Worm (Caenorhabditis elegans): Measurements from ENCODE around the gene spe-49.

The spe-49 gene

ce11 chrV:6281175-6281574 lies at the start of gene spe-49, which contains the start of gene K12B6.4:
spe-49 (plus strand) TSS chrV:6281359.
K12B6.4 (minus strand) TSS chrV:6281275.
- no peak for TF ChIP-seq flt-1 (GFP tag; IDR thresholded peaks at IDR 0.05)
- TF ChIP-seq ztf-23 (GFP tag; IDR thresholded peaks at IDR 0.05): no peak
- TF ChIP-seq med-1 (GFP tag; optimal IDR thresholded peaks at IDR 0.05; ENCODE audit: insufficient read depth): no peak
- TF ChIP-seq T22C8.4 (GFP tag; IDR thresholded peaks at IDR 0.05): no peak
- no peak for TF ChIP-seq tab-1 (GFP tag; IDR thresholded peaks at IDR 0.05)
- TF ChIP-seq cog-1 (tag; optimal IDR thresholded peaks at IDR 0.05): no peak
- no peak for TF ChIP-seq klf-2 (GFP tag; conservative IDR thresholded peaks at IDR 0.05)
- TF ChIP-seq ztf-29 (GFP tag; IDR thresholded peaks at IDR 0.05): no peak
- TF ChIP-seq ref-1 (GFP tag; conservative IDR thresholded peaks at IDR 0.05): no peak

- no peak for TF ChIP-seq T22C8.4 (GFP tag; IDR thresholded peaks at IDR 0.05)
- TF ChIP-seq ztf-29 (GFP tag; IDR thresholded peaks at IDR 0.05): no peak
- no peak for TF ChIP-seq ztf-23 (GFP tag; IDR thresholded peaks at IDR 0.05)
- no peak for TF ChIP-seq flt-1 (GFP tag; IDR thresholded peaks at IDR 0.05)
- TF ChIP-seq tab-1 (GFP tag; IDR thresholded peaks at IDR 0.05): no peak
- no peak for TF ChIP-seq med-1 (GFP tag; optimal IDR thresholded peaks at IDR 0.05; ENCODE audit: insufficient read depth)
- TF ChIP-seq cog-1 (tag; optimal IDR thresholded peaks at IDR 0.05): no peak
- no peak for TF ChIP-seq ref-1 (GFP tag; conservative IDR thresholded peaks at IDR 0.05)
- TF ChIP-seq klf-2 (GFP tag; conservative IDR thresholded peaks at IDR 0.05): no peak
These were observed 49.2 kb upstream of the spe-49 start for ce11 chrV:6231902-6232340.

ce11 chrV:6232886-6233285 lies 48.3 kb upstream of the spe-49 start:
- TF ChIP-seq cog-1 (tag; optimal IDR thresholded peaks at IDR 0.05) (no peak), klf-2 (GFP tag; conservative IDR thresholded peaks at IDR 0.05) (no peak), tab-1 (GFP tag; IDR thresholded peaks at IDR 0.05) (no peak), ref-1 (GFP tag; conservative IDR thresholded peaks at IDR 0.05) (no peak), T22C8.4 (GFP tag; IDR thresholded peaks at IDR 0.05) (no peak), ztf-29 (GFP tag; IDR thresholded peaks at IDR 0.05) (no peak), ztf-23 (GFP tag; IDR thresholded peaks at IDR 0.05) (no peak), flt-1 (GFP tag; IDR thresholded peaks at IDR 0.05) (no peak), med-1 (GFP tag; optimal IDR thresholded peaks at IDR 0.05; ENCODE audit: insufficient read depth) (no peak)

- TF ChIP-seq ref-1 (GFP tag; conservative IDR thresholded peaks at IDR 0.05): no peak
These were observed 47.2 kb upstream of the spe-49 start for ce11 chrV:6233952-6234351.

ce11 chrV:6234876-6235275 lies 46.3 kb upstream of the spe-49 start, which contains the start of gene K08B12.3:
K08B12.3 (plus strand) TSS chrV:6235176.
- TF ChIP-seq ztf-23 (GFP tag; IDR thresholded peaks at IDR 0.05) (no peak), ref-1 (GFP tag; conservative IDR thresholded peaks at IDR 0.05) (no peak), klf-2 (GFP tag; conservative IDR thresholded peaks at IDR 0.05) (no peak), T22C8.4 (GFP tag; IDR thresholded peaks at IDR 0.05) (no peak), cog-1 (tag; optimal IDR thresholded peaks at IDR 0.05) (no peak), med-1 (GFP tag; optimal IDR thresholded peaks at IDR 0.05; ENCODE audit: insufficient read depth) (no peak), tab-1 (GFP tag; IDR thresholded peaks at IDR 0.05) (no peak), ztf-29 (GFP tag; IDR thresholded peaks at IDR 0.05) (no peak), flt-1 (GFP tag; IDR thresholded peaks at IDR 0.05) (no peak)

- TF ChIP-seq med-1 (GFP tag; optimal IDR thresholded peaks at IDR 0.05; ENCODE audit: insufficient read depth): no peak
- no peak for TF ChIP-seq T22C8.4 (GFP tag; IDR thresholded peaks at IDR 0.05)
- TF ChIP-seq klf-2 (GFP tag; conservative IDR thresholded peaks at IDR 0.05): no peak
- no peak for TF ChIP-seq cog-1 (tag; optimal IDR thresholded peaks at IDR 0.05)
- TF ChIP-seq ztf-29 (GFP tag; IDR thresholded peaks at IDR 0.05): no peak
- TF ChIP-seq tab-1 (GFP tag; IDR thresholded peaks at IDR 0.05): no peak
- no peak for TF ChIP-seq ref-1 (GFP tag; conservative IDR thresholded peaks at IDR 0.05)
- TF ChIP-seq ztf-23 (GFP tag; IDR thresholded peaks at IDR 0.05): no peak
- no peak for TF ChIP-seq flt-1 (GFP tag; IDR thresholded peaks at IDR 0.05)
These were observed 42.8 kb upstream of the spe-49 start for ce11 chrV:6238347-6238746.

- no peak for TF ChIP-seq T22C8.4 (GFP tag; IDR thresholded peaks at IDR 0.05)
- TF ChIP-seq ref-1 (GFP tag; conservative IDR thresholded peaks at IDR 0.05): no peak
- no peak for TF ChIP-seq tab-1 (GFP tag; IDR thresholded peaks at IDR 0.05)
- TF ChIP-seq flt-1 (GFP tag; IDR thresholded peaks at IDR 0.05): no peak
- no peak for TF ChIP-seq ztf-23 (GFP tag; IDR thresholded peaks at IDR 0.05)
- no peak for TF ChIP-seq klf-2 (GFP tag; conservative IDR thresholded peaks at IDR 0.05)
- TF ChIP-seq med-1 (GFP tag; optimal IDR thresholded peaks at IDR 0.05; ENCODE audit: insufficient read depth): no peak
- no peak for TF ChIP-seq cog-1 (tag; optimal IDR thresholded peaks at IDR 0.05)
These were observed 41.3 kb upstream of the spe-49 start for ce11 chrV:6239855-6240254.

ce11 chrV:6240735-6241134 lies 40.4 kb upstream of the spe-49 start:
- TF ChIP-seq ztf-23 (GFP tag; IDR thresholded peaks at IDR 0.05) (no peak), cog-1 (tag; optimal IDR thresholded peaks at IDR 0.05) (no peak), ztf-29 (GFP tag; IDR thresholded peaks at IDR 0.05) (no peak), flt-1 (GFP tag; IDR thresholded peaks at IDR 0.05) (no peak), T22C8.4 (GFP tag; IDR thresholded peaks at IDR 0.05) (no peak), med-1 (GFP tag; optimal IDR thresholded peaks at IDR 0.05; ENCODE audit: insufficient read depth) (no peak), tab-1 (GFP tag; IDR thresholded peaks at IDR 0.05) (no peak), ref-1 (GFP tag; conservative IDR thresholded peaks at IDR 0.05) (no peak), klf-2 (GFP tag; conservative IDR thresholded peaks at IDR 0.05) (no peak)

- TF ChIP-seq ref-1 (GFP tag; conservative IDR thresholded peaks at IDR 0.05): no peak
- no peak for TF ChIP-seq flt-1 (GFP tag; IDR thresholded peaks at IDR 0.05)
- TF ChIP-seq tab-1 (GFP tag; IDR thresholded peaks at IDR 0.05): no peak
These were observed 37.9 kb upstream of the spe-49 start for ce11 chrV:6243260-6243659.

- TF ChIP-seq T22C8.4 (GFP tag; IDR thresholded peaks at IDR 0.05): no peak
- no peak for TF ChIP-seq cog-1 (tag; optimal IDR thresholded peaks at IDR 0.05)
- TF ChIP-seq ref-1 (GFP tag; conservative IDR thresholded peaks at IDR 0.05): no peak
- no peak for TF ChIP-seq klf-2 (GFP tag; conservative IDR thresholded peaks at IDR 0.05)
- TF ChIP-seq ztf-23 (GFP tag; IDR thresholded peaks at IDR 0.05): no peak
- TF ChIP-seq flt-1 (GFP tag; IDR thresholded peaks at IDR 0.05): no peak
- no peak for TF ChIP-seq med-1 (GFP tag; optimal IDR thresholded peaks at IDR 0.05; ENCODE audit: insufficient read depth)
- no peak for TF ChIP-seq ztf-29 (GFP tag; IDR thresholded peaks at IDR 0.05)
- TF ChIP-seq tab-1 (GFP tag; IDR thresholded peaks at IDR 0.05): no peak
These were observed 36.5 kb upstream of the spe-49 start for ce11 chrV:6244631-6245030.
